ENCODE assay signal across 1 fruit fly cellular context in the genomic region with DNA sequence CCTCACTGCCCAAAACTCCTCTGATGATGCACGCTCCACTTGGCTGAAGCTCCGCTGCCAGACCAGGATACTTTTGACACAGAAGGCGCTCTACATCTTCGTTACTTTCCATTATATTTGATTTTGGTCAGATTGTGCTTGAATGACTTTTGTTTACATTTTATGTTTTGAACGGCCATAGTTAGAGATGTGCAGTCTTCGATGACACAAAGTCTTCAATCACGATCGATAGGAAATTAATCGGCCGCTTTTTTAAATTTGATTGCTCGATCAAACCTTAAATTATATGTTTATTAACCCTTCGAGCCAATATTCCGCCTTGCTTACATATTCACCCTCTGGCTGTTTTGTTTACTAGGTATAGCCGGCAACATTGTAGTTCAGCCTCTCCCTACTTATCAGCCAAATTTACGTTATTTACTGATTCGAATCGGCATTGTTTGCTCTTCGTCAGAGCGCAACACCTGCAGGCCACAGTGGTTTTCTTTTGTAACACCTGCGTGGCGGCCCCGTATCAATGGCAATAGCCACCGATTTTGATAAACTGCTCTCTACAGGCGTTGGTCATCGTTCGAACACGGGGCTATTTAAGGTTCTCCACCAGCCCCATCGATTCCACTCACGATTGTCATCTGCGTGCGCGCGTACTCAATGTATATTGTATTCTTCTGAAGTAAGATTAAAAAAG.
TF ChIP-seq lines count a peak whose summit lies in the region.

Gene Fancl, minus strand, starts transcription at position 175 of the 688 bp plus-strand sequence.
Gene Npc2e, plus strand, starts transcription at position 638 of the 688 bp plus-strand sequence.

TF ChIP-seq in whole organism, embryonic, 481 proteins besides CTCF, POLR2A, EP300 and RAD21 (continued from another document):
- TF ChIP-seq HmgD (GFP tag; optimal IDR thresholded peaks at IDR 0.05; lab: Kevin White, UChicago), result peak; percentile 1
- TF ChIP-seq CG16863 (GFP tag; optimal IDR thresholded peaks at IDR 0.05; lab: Kevin White, UChicago), result no peak
- TF ChIP-seq Med (GFP tag; lab: Kevin White, UChicago), result peak; percentile 2
- TF ChIP-seq Dref (GFP tag; IDR thresholded peaks at IDR 0.05; lab: Robert Waterston, UW), result peak; percentile 69
- no peak for TF ChIP-seq CG10543 (GFP tag; optimal IDR thresholded peaks at IDR 0.05; lab: Kevin White, UChicago)
- TF ChIP-seq Pdp1 (GFP tag; optimal IDR thresholded peaks at IDR 0.05; lab: Kevin White, UChicago), result no peak
- TF ChIP-seq sens (GFP tag; lab: Kevin White, UChicago), result peak; percentile 16
- peak; percentile 54 for TF ChIP-seq Hey (tag; optimal IDR thresholded peaks at IDR 0.05; lab: Kevin White, UChicago)
- no peak for TF ChIP-seq CG3995 (GFP tag; optimal IDR thresholded peaks at IDR 0.05; lab: Kevin White, UChicago)
- TF ChIP-seq Bgb (GFP tag; IDR thresholded peaks at IDR 0.05; lab: Robert Waterston, UW; ENCODE audit: partially characterized antibody), result peak; percentile 30; the same call in 1 of the 2 replicates
- TF ChIP-seq Dbx (GFP tag; IDR thresholded peaks at IDR 0.05; lab: Robert Waterston, UW), result 0 out of 3 replicates have a peak, but pooled peaks have one; percentile 16
- TF ChIP-seq pzg (GFP tag; optimal IDR thresholded peaks at IDR 0.05; lab: Kevin White, UChicago), result peak; percentile 29
- peak; percentile 67; the same call in 3 of the 4 replicates for TF ChIP-seq Dll (GFP tag; IDR thresholded peaks at IDR 0.05; lab: Robert Waterston, UW; ENCODE audit: partially characterized antibody)
- 0 out of 3 replicates have a peak, but pooled peaks have one; percentile 47 for TF ChIP-seq HLH4C (GFP tag; IDR thresholded peaks at IDR 0.05; lab: Robert Waterston, UW; ENCODE audit: partially characterized antibody)
- TF ChIP-seq Scr (GFP tag; IDR thresholded peaks at IDR 0.05; lab: Robert Waterston, UW; ENCODE audit: partially characterized antibody), result peak; percentile 46; the same call in 1 of the 2 replicates
TF ChIP-seq in whole organism, embryonic: peak in this region for 28.
